Fruit fly (Drosophila melanogaster) whole organism, pupa: ENCODE measurements around the gene cm.

Experiments used
- CG10348 ChIP-seq: fragments of 200-800 bp; sonication (Bioruptor generic); IDR thresholded peaks from 2 replicates; pipeline ENCODE4 v1.3.6; 2022; ENCODE audit warnings: missing biosample characterization, missing genetic modification characterization
- CG12605 ChIP-seq: fragments of 200-800 bp; sonication (Bioruptor generic); IDR thresholded peaks from 2 replicates; pipeline ENCODE4 v1.3.6; 2022; ENCODE audit warnings: missing biosample characterization, missing genetic modification characterization
- CG13204 ChIP-seq: fragments of 200-800 bp; sonication (Bioruptor generic); optimal IDR thresholded peaks from 2 replicates; lab custom pipeline; 2018; ENCODE audit warnings: missing biosample characterization, mild to moderate bottlenecking, missing genetic modification characterization, moderate library complexity
- CG14655 ChIP-seq: fragments of 200-800 bp; sonication (Bioruptor generic); optimal IDR thresholded peaks from 3 replicates; lab custom pipeline; 2017; ENCODE audit warnings: mild to moderate bottlenecking, missing biosample characterization, missing genetic modification reagents, missing genetic modification characterization
- CG15710 ChIP-seq: fragments of 200-800 bp; sonication (Bioruptor generic); optimal IDR thresholded peaks from 2 replicates; lab custom pipeline; 2018; ENCODE audit warnings: missing biosample characterization, mild to moderate bottlenecking, missing genetic modification characterization, moderate library complexity
- CG17806 ChIP-seq: fragments of 200-800 bp; sonication (Bioruptor generic); optimal IDR thresholded peaks from 2 replicates; lab custom pipeline; 2018; ENCODE audit warnings: missing biosample characterization, mild to moderate bottlenecking, missing genetic modification characterization, moderate library complexity
- CG32121 ChIP-seq: fragments of 200-800 bp; sonication (Bioruptor generic); IDR thresholded peaks from 2 replicates; pipeline ENCODE4 v1.3.6; 2022; ENCODE audit warnings: missing biosample characterization, missing genetic modification characterization
- CG34367 ChIP-seq: fragments of 200-800 bp; sonication (Bioruptor generic); optimal IDR thresholded peaks from 2 replicates; lab custom pipeline; 2018; ENCODE audit warnings: missing biosample characterization, mild to moderate bottlenecking, missing genetic modification characterization
- CG4496 ChIP-seq: fragments of 200-800 bp; sonication (Bioruptor generic); IDR thresholded peaks from 3 replicates; pipeline ENCODE4 v1.3.6; 2022; ENCODE audit warnings: missing biosample characterization, missing genetic modification characterization
- CG8159 ChIP-seq: fragments of 200-800 bp; sonication (Bioruptor generic); optimal IDR thresholded peaks from 3 replicates; lab custom pipeline; 2018; ENCODE audit warnings: missing biosample characterization, mild to moderate bottlenecking, missing genetic modification characterization, moderate library complexity
- CG8301 ChIP-seq: fragments of 200-800 bp; sonication (Bioruptor generic); optimal IDR thresholded peaks from 2 replicates; lab custom pipeline; 2018; ENCODE audit warnings: missing biosample characterization, mild to moderate bottlenecking, missing genetic modification characterization
- CG9948 ChIP-seq: fragments of 200-800 bp; sonication (Bioruptor generic); optimal IDR thresholded peaks from 2 replicates; lab custom pipeline; 2018; ENCODE audit warnings: missing biosample characterization, mild to moderate bottlenecking, missing genetic modification characterization, moderate library complexity
- D1 ChIP-seq: fragments of 200-800 bp; sonication (Bioruptor generic); optimal IDR thresholded peaks from 2 replicates; lab custom pipeline; 2018; ENCODE audit warnings: missing biosample characterization, mild to moderate bottlenecking, missing genetic modification characterization, moderate library complexity
- EcR ChIP-seq: fragments of 200-800 bp; sonication (Bioruptor generic); optimal IDR thresholded peaks from 3 replicates; lab custom pipeline; 2019; ENCODE audit warnings: missing biosample characterization, missing genetic modification characterization, mild to moderate bottlenecking, moderate library complexity, missing genetic modification reagents
- Ets98B ChIP-seq: fragments of 200-800 bp; sonication (Bioruptor generic); IDR thresholded peaks from 2 replicates; pipeline ENCODE4 v1.3.6; 2022; ENCODE audit warnings: missing biosample characterization, missing genetic modification characterization
- Pif1A ChIP-seq: fragments of 200-800 bp; sonication (Bioruptor generic); optimal IDR thresholded peaks from 3 replicates; lab custom pipeline; 2016; ENCODE audit warnings: missing biosample characterization, missing genetic modification characterization
- Pif1B ChIP-seq: fragments of 200-800 bp; sonication (Bioruptor generic); optimal IDR thresholded peaks from 3 replicates; lab custom pipeline; 2016; ENCODE audit warnings: missing biosample characterization, missing genetic modification characterization
- Snoo ChIP-seq: fragments of 200-800 bp; sonication (Bioruptor generic); optimal IDR thresholded peaks from 3 replicates; lab custom pipeline; 2017; ENCODE audit warnings: missing biosample characterization, mild to moderate bottlenecking, missing genetic modification characterization, inconsistent platforms
- fd96Ca ChIP-seq: fragments of 200-800 bp; sonication (Bioruptor generic); IDR thresholded peaks from 3 replicates; pipeline ENCODE4 v1.3.6; 2022; ENCODE audit warnings: missing biosample characterization, missing genetic modification characterization
- gl ChIP-seq: fragments of 200-800 bp; sonication (Bioruptor generic); optimal IDR thresholded peaks from 2 replicates; lab custom pipeline; 2018; ENCODE audit warnings: missing biosample characterization, mild to moderate bottlenecking, missing genetic modification characterization
- rn ChIP-seq: fragments of 200-800 bp; sonication (Bioruptor generic); IDR thresholded peaks from 2 replicates; pipeline ENCODE4 v1.3.6; 2022; ENCODE audit warnings: missing biosample characterization, missing genetic modification characterization

Gene cm

DNA sequence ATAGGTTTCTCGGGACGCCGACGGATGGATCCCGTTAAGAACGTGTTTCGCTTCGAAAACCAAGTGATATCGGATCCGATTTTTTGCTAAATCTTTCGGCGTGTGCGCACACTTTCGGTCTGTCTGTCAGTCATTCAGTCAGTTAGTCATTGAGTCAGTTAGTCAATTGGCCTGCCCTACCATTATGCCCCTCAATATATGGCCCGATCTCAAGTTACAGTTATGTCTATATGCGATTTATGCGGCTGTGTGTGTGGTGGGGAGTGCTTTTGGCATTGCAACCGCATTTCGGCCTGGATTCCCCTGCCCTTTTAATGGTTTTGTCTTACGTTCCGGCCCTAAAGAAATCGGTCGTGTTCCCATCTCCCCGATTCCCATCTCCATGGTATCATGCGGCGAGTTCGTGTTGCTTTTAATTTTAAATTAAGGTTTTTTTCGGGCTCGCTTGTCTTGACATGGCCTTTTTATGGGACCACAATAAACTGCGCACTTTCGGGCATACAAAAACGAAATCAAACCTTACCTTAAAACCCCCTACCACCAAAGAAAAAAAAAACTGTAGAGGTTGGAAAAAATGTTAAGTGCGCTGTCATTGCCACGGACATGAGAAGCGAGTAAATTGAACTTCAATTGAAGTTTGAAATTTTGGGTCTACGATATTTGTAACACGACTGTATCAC lies 28.1 kb downstream of the cm start:
- TF ChIP-seq CG34367 (tag; lab: Kevin White, UChicago) (no peak), CG9948 (no peak), CG8159 (tag; lab: Kevin White, UChicago) (no peak), CG8301 (no peak), fd96Ca (GFP tag; lab: Robert Waterston, UW) (no peak), CG32121 (GFP tag; lab: Robert Waterston, UW) (no peak), CG15710 (tag; lab: Kevin White, UChicago) (no peak), CG4496 (GFP tag; lab: Robert Waterston, UW) (no peak), Pif1A (GFP tag; lab: Kevin White, UChicago) (no peak), Pif1B (GFP tag; lab: Kevin White, UChicago) (no peak), CG13204 (GFP tag; lab: Kevin White, UChicago) (no peak)

DNA sequence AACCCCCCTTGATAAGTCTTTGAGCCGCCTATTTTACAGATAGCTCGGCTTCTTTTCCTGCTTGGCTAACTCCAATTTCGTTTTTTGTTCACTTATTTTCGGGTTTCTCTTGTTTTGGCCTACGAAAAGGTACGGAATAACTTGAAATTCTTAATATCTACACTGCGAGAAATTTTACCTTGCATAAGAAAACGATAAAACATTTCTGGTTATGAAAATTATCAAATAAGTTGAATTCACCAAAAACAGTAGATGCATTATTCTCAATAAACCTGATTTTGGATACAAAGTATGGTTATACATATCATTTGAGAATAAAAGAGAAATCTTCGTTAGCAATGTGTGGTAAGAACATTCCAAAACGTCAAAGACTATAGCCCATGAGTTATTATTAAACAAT lies 28.9 kb downstream of the cm start:
- TF ChIP-seq CG12605 (GFP tag; lab: Robert Waterston, UW) = no peak
- TF ChIP-seq CG8159 (tag; lab: Kevin White, UChicago) = peak; percentile 61
- no peak for TF ChIP-seq Pif1B (GFP tag; lab: Kevin White, UChicago)
- TF ChIP-seq D1 (tag; lab: Kevin White, UChicago) = no peak
- no peak for TF ChIP-seq CG4496 (GFP tag; lab: Robert Waterston, UW)
- no peak for TF ChIP-seq CG10348 (GFP tag; lab: Robert Waterston, UW)
- TF ChIP-seq CG13204 (GFP tag; lab: Kevin White, UChicago) = no peak
- TF ChIP-seq Snoo (tag; lab: Kevin White, UChicago) = peak; percentile 8
- peak; percentile 18 for TF ChIP-seq CG15710 (tag; lab: Kevin White, UChicago)
- peak; percentile 37 for TF ChIP-seq CG9948
- TF ChIP-seq EcR (GFP tag; lab: Kevin White, UChicago) = no peak
- TF ChIP-seq CG17806 (tag; lab: Kevin White, UChicago) = peak; percentile 40
- no peak for TF ChIP-seq fd96Ca (GFP tag; lab: Robert Waterston, UW)
- TF ChIP-seq rn (GFP tag; lab: Robert Waterston, UW) = no peak
- TF ChIP-seq CG32121 (GFP tag; lab: Robert Waterston, UW) = no peak
- no peak for TF ChIP-seq Pif1A (GFP tag; lab: Kevin White, UChicago)
- no peak for TF ChIP-seq Ets98B (GFP tag; lab: Robert Waterston, UW)
- no peak for TF ChIP-seq gl (tag; lab: Kevin White, UChicago)
- TF ChIP-seq CG34367 (tag; lab: Kevin White, UChicago) = peak; percentile 27
- TF ChIP-seq CG14655 (GFP tag; lab: Kevin White, UChicago) = peak; percentile 46
- TF ChIP-seq CG8301 = peak; percentile 21

DNA sequence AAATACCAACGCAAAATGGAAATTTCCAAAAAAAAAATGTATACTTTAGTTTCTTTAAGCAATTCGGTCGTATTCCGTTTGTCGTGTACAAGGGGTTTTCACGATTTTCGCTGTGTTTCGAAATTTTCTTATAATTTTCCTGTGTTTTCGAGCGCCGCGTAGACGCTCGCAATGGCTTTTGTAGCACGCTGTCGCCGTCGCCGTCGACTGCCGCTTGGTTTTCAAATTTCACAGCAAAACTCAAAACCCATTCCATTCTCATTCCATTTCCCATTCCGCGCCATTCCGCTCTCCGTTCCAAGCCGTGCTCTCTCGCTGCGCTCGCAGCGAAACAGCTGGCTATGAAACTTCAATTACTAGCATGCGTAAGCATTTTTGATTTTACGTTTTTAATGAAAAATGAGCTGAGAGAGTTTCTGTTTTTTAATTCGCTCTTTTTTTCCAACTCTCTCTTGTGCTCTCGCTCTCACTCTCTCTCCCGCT lies 29.4 kb downstream of the cm start:
- TF ChIP-seq CG10348 (GFP tag; lab: Robert Waterston, UW) (no peak), Ets98B (GFP tag; lab: Robert Waterston, UW) (peak; percentile 35), rn (GFP tag; lab: Robert Waterston, UW) (no peak), CG9948 (no peak), CG32121 (GFP tag; lab: Robert Waterston, UW) (peak; percentile 50), CG14655 (GFP tag; lab: Kevin White, UChicago) (no peak), CG8301 (no peak), CG34367 (tag; lab: Kevin White, UChicago) (no peak), CG12605 (GFP tag; lab: Robert Waterston, UW) (peak; percentile 45; the same call in 1 of the 2 replicates), Pif1A (GFP tag; lab: Kevin White, UChicago) (peak; percentile 29), CG13204 (GFP tag; lab: Kevin White, UChicago) (peak; percentile 12), fd96Ca (GFP tag; lab: Robert Waterston, UW) (0 out of 3 replicates have a peak, but pooled peaks have one; percentile 43), CG8159 (tag; lab: Kevin White, UChicago) (no peak), EcR (GFP tag; lab: Kevin White, UChicago) (peak; percentile 24), Snoo (tag; lab: Kevin White, UChicago) (no peak), CG15710 (tag; lab: Kevin White, UChicago) (no peak), CG17806 (tag; lab: Kevin White, UChicago) (no peak), gl (tag; lab: Kevin White, UChicago) (no peak), Pif1B (GFP tag; lab: Kevin White, UChicago) (peak; percentile 51), CG4496 (GFP tag; lab: Robert Waterston, UW) (no peak; the same call in 2 of the 3 replicates), D1 (tag; lab: Kevin White, UChicago) (no peak)

DNA sequence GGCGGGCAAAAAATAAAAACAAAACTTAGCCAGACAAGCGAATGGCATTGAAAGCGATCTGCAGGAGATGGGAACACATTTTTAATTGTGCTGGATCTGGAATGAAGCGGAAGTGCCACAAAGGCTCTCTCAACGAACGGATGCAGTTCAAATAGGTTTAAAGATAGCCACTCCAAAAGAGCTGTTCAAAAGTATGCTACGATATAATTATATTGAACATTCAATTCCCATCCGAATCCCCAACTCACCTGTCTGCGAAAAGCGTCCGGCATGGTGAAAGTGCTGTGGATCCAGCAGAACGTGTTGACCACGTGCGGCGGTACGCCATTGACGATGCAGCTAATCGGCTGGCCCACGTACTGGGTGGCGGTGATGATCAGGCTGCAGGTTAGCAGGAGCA lies 34.0 kb downstream of the cm start:
- no peak for TF ChIP-seq CG13204 (GFP tag; lab: Kevin White, UChicago)
- TF ChIP-seq Pif1A (GFP tag; lab: Kevin White, UChicago) = no peak
- TF ChIP-seq CG4496 (GFP tag; lab: Robert Waterston, UW) = no peak
- TF ChIP-seq rn (GFP tag; lab: Robert Waterston, UW) = no peak
- TF ChIP-seq gl (tag; lab: Kevin White, UChicago) = no peak
- no peak for TF ChIP-seq CG17806 (tag; lab: Kevin White, UChicago)
- TF ChIP-seq CG9948 = no peak

DNA sequence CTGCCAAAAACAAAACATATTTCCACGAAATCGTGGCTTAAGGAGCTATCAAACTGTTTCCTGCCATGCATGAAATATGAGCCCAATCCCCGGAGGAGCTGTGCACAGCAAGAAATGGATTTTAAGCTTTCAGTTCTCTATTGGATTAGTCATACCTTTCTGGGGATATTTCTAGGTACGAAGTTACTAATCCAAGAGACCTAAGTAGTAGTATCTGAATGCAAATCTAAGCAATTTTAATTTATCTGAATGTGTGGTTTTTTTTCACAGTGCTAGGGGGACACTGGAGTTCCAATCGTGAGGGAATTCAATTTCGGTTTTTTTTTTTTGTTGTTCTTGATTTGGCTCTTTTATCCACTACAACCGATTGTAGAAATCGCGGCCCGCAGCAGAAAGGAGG lies 34.6 kb downstream of the cm start:
- TF ChIP-seq EcR (GFP tag; lab: Kevin White, UChicago) (no peak), D1 (tag; lab: Kevin White, UChicago) (no peak), fd96Ca (GFP tag; lab: Robert Waterston, UW) (0 out of 3 replicates have a peak, but pooled peaks have one; percentile 47), Pif1B (GFP tag; lab: Kevin White, UChicago) (peak; percentile 2), CG32121 (GFP tag; lab: Robert Waterston, UW) (no peak), Snoo (tag; lab: Kevin White, UChicago) (no peak), gl (tag; lab: Kevin White, UChicago) (no peak), CG9948 (peak; percentile 37), CG34367 (tag; lab: Kevin White, UChicago) (peak; percentile 34), Pif1A (GFP tag; lab: Kevin White, UChicago) (peak; percentile 28), CG14655 (GFP tag; lab: Kevin White, UChicago) (peak; percentile 14), Ets98B (GFP tag; lab: Robert Waterston, UW) (peak; percentile 35; the same call in 1 of the 2 replicates), CG17806 (tag; lab: Kevin White, UChicago) (peak; percentile 50), rn (GFP tag; lab: Robert Waterston, UW) (no peak), CG8301 (peak; percentile 8), CG10348 (GFP tag; lab: Robert Waterston, UW) (no peak), CG8159 (tag; lab: Kevin White, UChicago) (peak; percentile 59), CG15710 (tag; lab: Kevin White, UChicago) (peak; percentile 44), CG12605 (GFP tag; lab: Robert Waterston, UW) (no peak), CG4496 (GFP tag; lab: Robert Waterston, UW) (peak; percentile 27; the same call in 1 of the 3 replicates), CG13204 (GFP tag; lab: Kevin White, UChicago) (no peak)
